Fruit fly (Drosophila melanogaster) whole organism, embryonic: ENCODE data around the gene CG32074.

Source experiments
- B-H1 ChIP-seq: fragments of 200-800 bp; sonication (Bioruptor generic); IDR thresholded peaks from 3 replicates; pipeline ENCODE4 v1.3.6; 2022; ENCODE audit warnings: missing biosample characterization, missing genetic modification characterization
- CG10321 ChIP-seq: fragments of 200-800 bp; sonication (Bioruptor generic); IDR thresholded peaks from 2 replicates; pipeline ENCODE4 v1.3.6; 2022; ENCODE audit warnings: missing biosample characterization, missing genetic modification characterization
- CG11247 ChIP-seq: fragments of 200-800 bp; sonication (Bioruptor generic); IDR thresholded peaks from 2 replicates; pipeline ENCODE4 v1.3.6; 2022; ENCODE audit warnings: missing biosample characterization, missing genetic modification characterization
- CG12299 ChIP-seq: fragments of 200-800 bp; sonication (Bioruptor generic); optimal IDR thresholded peaks from 2 replicates; lab custom pipeline; 2018; ENCODE audit warnings: missing biosample characterization, mild to moderate bottlenecking, missing genetic modification characterization
- CG12769 ChIP-seq: fragments of 200-800 bp; sonication (Bioruptor generic); optimal IDR thresholded peaks from 2 replicates; lab custom pipeline; 2019; ENCODE audit warnings: missing biosample characterization, mild to moderate bottlenecking, missing genetic modification characterization, moderate library complexity
- CG14667 ChIP-seq: fragments of 200-800 bp; sonication (Bioruptor generic); IDR thresholded peaks from 2 replicates; pipeline ENCODE4 v1.3.6; 2022; ENCODE audit warnings: missing biosample characterization, missing genetic modification characterization
- CG15011 ChIP-seq: fragments of 200-800 bp; sonication (Bioruptor generic); optimal IDR thresholded peaks from 3 replicates; lab custom pipeline; 2018; ENCODE audit warnings: missing biosample characterization, mild to moderate bottlenecking, missing genetic modification characterization
- CG17361 ChIP-seq: fragments of 200-800 bp; sonication (Bioruptor generic); IDR thresholded peaks from 3 replicates; pipeline ENCODE4 v1.3.6; 2022; ENCODE audit warnings: missing biosample characterization, missing genetic modification characterization
- CG1832 ChIP-seq: fragments of 200-800 bp; sonication (Bioruptor generic); optimal IDR thresholded peaks from 2 replicates; lab custom pipeline; 2017; ENCODE audit warnings: missing biosample characterization, mild to moderate bottlenecking, missing genetic modification characterization, inconsistent platforms
- CG2129 ChIP-seq: fragments of 200-800 bp; sonication (Bioruptor generic); IDR thresholded peaks from 2 replicates; pipeline ENCODE4 v1.3.6; 2022; ENCODE audit warnings: missing biosample characterization, missing genetic modification characterization; ENCODE audit not compliant: partially characterized antibody
- CG30020 ChIP-seq: fragments of 200-800 bp; optimal IDR thresholded peaks from 2 replicates; lab custom pipeline; 2019; ENCODE audit warnings: missing biosample characterization, mild to moderate bottlenecking, missing genetic modification characterization, moderate library complexity
- CG34376 ChIP-seq: fragments of 200-800 bp; sonication (Bioruptor generic); optimal IDR thresholded peaks from 2 replicates; lab custom pipeline; 2018; ENCODE audit warnings: missing biosample characterization, mild to moderate bottlenecking, missing genetic modification characterization
- CG4282 ChIP-seq: fragments of 200-800 bp; sonication (Bioruptor generic); optimal IDR thresholded peaks from 2 replicates; lab custom pipeline; 2016; ENCODE audit warnings: missing biosample characterization, missing genetic modification characterization
- CG4360 ChIP-seq: fragments of 200-800 bp; sonication (Bioruptor generic); IDR thresholded peaks from 2 replicates; pipeline ENCODE4 v1.3.6; 2022; ENCODE audit warnings: missing biosample characterization, missing genetic modification characterization
- CG5180 ChIP-seq: fragments of 200-800 bp; sonication (Bioruptor generic); optimal IDR thresholded peaks from 3 replicates; lab custom pipeline; 2017; ENCODE audit warnings: missing biosample characterization, missing genetic modification characterization, mild to moderate bottlenecking, moderate library complexity, missing genetic modification reagents
- CG6654 ChIP-seq: fragments of 200-800 bp; sonication (Bioruptor generic); optimal IDR thresholded peaks from 2 replicates; lab custom pipeline; 2017; ENCODE audit warnings: missing biosample characterization, mild to moderate bottlenecking, missing genetic modification characterization
- CG7987 ChIP-seq: fragments of 200-800 bp; sonication (Bioruptor generic); optimal IDR thresholded peaks from 2 replicates; lab custom pipeline; 2018; ENCODE audit warnings: missing biosample characterization, mild to moderate bottlenecking, missing genetic modification characterization, moderate library complexity
- CG8388 ChIP-seq: fragments of 200-800 bp; sonication (Bioruptor generic); optimal IDR thresholded peaks from 2 replicates; lab custom pipeline; 2019; ENCODE audit warnings: missing biosample characterization, mild to moderate bottlenecking, missing genetic modification characterization, moderate library complexity
- CG9215 ChIP-seq: fragments of 200-800 bp; sonication (Bioruptor generic); IDR thresholded peaks from 2 replicates; pipeline ENCODE4 v1.3.6; 2022; ENCODE audit warnings: missing biosample characterization, missing genetic modification characterization
- Camta ChIP-seq: fragments of 200-800 bp; sonication (Bioruptor generic); optimal IDR thresholded peaks from 2 replicates; lab custom pipeline; 2016; ENCODE audit warnings: missing biosample characterization, missing genetic modification characterization
- D19B ChIP-seq: fragments of 200-800 bp; sonication (Bioruptor generic); optimal IDR thresholded peaks from 2 replicates; lab custom pipeline; 2017; ENCODE audit warnings: missing biosample characterization, mild to moderate bottlenecking, missing genetic modification characterization
- Dek ChIP-seq: fragments of 200-800 bp; sonication (Bioruptor generic); optimal IDR thresholded peaks from 3 replicates; lab custom pipeline; 2019; ENCODE audit warnings: missing biosample characterization, mild to moderate bottlenecking, missing genetic modification characterization, moderate library complexity
- Dip2 ChIP-seq: fragments of 200-800 bp; sonication (Bioruptor generic); IDR thresholded peaks from 2 replicates; pipeline ENCODE4 v1.3.6; 2022; ENCODE audit warnings: missing biosample characterization, missing genetic modification characterization
- Fer2 ChIP-seq: fragments of 200-800 bp; sonication (Bioruptor generic); optimal IDR thresholded peaks from 2 replicates; lab custom pipeline; 2018; ENCODE audit warnings: missing biosample characterization, mild to moderate bottlenecking, missing genetic modification characterization, moderate library complexity
- HHEX ChIP-seq: fragments of 200-800 bp; sonication (Bioruptor generic); optimal IDR thresholded peaks from 3 replicates; lab custom pipeline; 2017; ENCODE audit warnings: missing biosample characterization, mild to moderate bottlenecking, missing genetic modification characterization, missing genetic modification reagents
- HLHmδ ChIP-seq: fragments of 200-800 bp; sonication (Bioruptor generic); optimal IDR thresholded peaks from 2 replicates; lab custom pipeline; 2018; ENCODE audit warnings: missing biosample characterization, mild to moderate bottlenecking, missing genetic modification characterization, moderate library complexity
- Hey ChIP-seq: fragments of 200-800 bp; sonication (Bioruptor generic); optimal IDR thresholded peaks from 3 replicates; lab custom pipeline; 2018; ENCODE audit warnings: missing biosample characterization, mild to moderate bottlenecking, missing genetic modification characterization
- Hr3 ChIP-seq: fragments of 200-800 bp; sonication (Bioruptor generic); optimal IDR thresholded peaks from 3 replicates; lab custom pipeline; 2016; ENCODE audit warnings: missing biosample characterization, missing genetic modification characterization
- Meics ChIP-seq: fragments of 200-800 bp; sonication (Bioruptor generic); optimal IDR thresholded peaks from 2 replicates; lab custom pipeline; 2017; ENCODE audit warnings: missing biosample characterization, mild to moderate bottlenecking, missing genetic modification characterization
- Oli ChIP-seq: fragments of 200-800 bp; sonication (Bioruptor generic); optimal IDR thresholded peaks from 2 replicates; lab custom pipeline; 2018; ENCODE audit warnings: missing biosample characterization, mild to moderate bottlenecking, missing genetic modification characterization, moderate library complexity
- Scr ChIP-seq: fragments of 200-800 bp; sonication (Bioruptor generic); IDR thresholded peaks from 2 replicates; pipeline ENCODE4 v1.3.6; 2022; ENCODE audit warnings: missing biosample characterization, missing genetic modification characterization; ENCODE audit not compliant: partially characterized antibody
- Sry-δ ChIP-seq: fragments of 200-800 bp; sonication (Bioruptor generic); optimal IDR thresholded peaks from 2 replicates; lab custom pipeline; 2016; ENCODE audit warnings: missing biosample characterization, missing genetic modification characterization
- ara ChIP-seq: fragments of 200-800 bp; sonication (Bioruptor generic); IDR thresholded peaks from 2 replicates; pipeline ENCODE4 v1.3.6; 2022; ENCODE audit warnings: missing biosample characterization, missing genetic modification characterization
- emc ChIP-seq: fragments of 200-800 bp; sonication (Bioruptor generic); optimal IDR thresholded peaks from 2 replicates; lab custom pipeline; 2016; ENCODE audit warnings: missing biosample characterization, missing genetic modification characterization
- eyg ChIP-seq: fragments of 200-800 bp; sonication (Bioruptor generic); optimal IDR thresholded peaks from 3 replicates; lab custom pipeline; 2016; ENCODE audit warnings: missing biosample characterization, missing genetic modification characterization
- fd3F ChIP-seq: fragments of 200-800 bp; sonication (Bioruptor generic); optimal IDR thresholded peaks from 2 replicates; lab custom pipeline; 2018; ENCODE audit warnings: missing biosample characterization, mild to moderate bottlenecking, missing genetic modification characterization, moderate library complexity
- fd64A ChIP-seq: fragments of 200-800 bp; sonication (Bioruptor generic); optimal IDR thresholded peaks from 3 replicates; lab custom pipeline; 2018; ENCODE audit warnings: missing biosample characterization, mild to moderate bottlenecking, missing genetic modification characterization
- her ChIP-seq: fragments of 200-800 bp; sonication (Bioruptor generic); optimal IDR thresholded peaks from 2 replicates; lab custom pipeline; 2016; ENCODE audit warnings: missing biosample characterization, missing genetic modification characterization
- jing ChIP-seq: fragments of 200-800 bp; sonication (Bioruptor generic); optimal IDR thresholded peaks from 2 replicates; lab custom pipeline; 2018; ENCODE audit warnings: missing biosample characterization, mild to moderate bottlenecking, missing genetic modification characterization
- nerfin-2 ChIP-seq: fragments of 200-800 bp; sonication (Bioruptor generic); IDR thresholded peaks from 2 replicates; pipeline ENCODE4 v1.3.6; 2022; ENCODE audit warnings: missing biosample characterization, missing genetic modification characterization; ENCODE audit not compliant: partially characterized antibody
- otp ChIP-seq: fragments of 200-800 bp; sonication (Bioruptor generic); IDR thresholded peaks from 3 replicates; pipeline ENCODE4, ENCODE4 v1.3.6; 2022; ENCODE audit warnings: missing biosample characterization, missing genetic modification characterization
- phol ChIP-seq: fragments of 200-800 bp; sonication (Bioruptor generic); optimal IDR thresholded peaks from 3 replicates; lab custom pipeline; 2018; ENCODE audit warnings: missing biosample characterization, mild to moderate bottlenecking, missing genetic modification characterization, moderate library complexity
- prd ChIP-seq, 3 experiments: fragments of >200 bp in 2 of 3; fragments of 200-800 bp in 1 of 3; sonication (Bioruptor generic) in 1 of 3; optimal IDR thresholded peaks in 2 of 3; IDR thresholded peaks in 1 of 3; 2 replicates in 2 of 3; 3 replicates in 1 of 3; pipeline versions ENCODE4 v1.3.6 to Lab custom; 2017 to 2022; ENCODE audit warnings: missing biosample characterization in 1 of 3, missing genetic modification characterization in 1 of 3
- ranshi ChIP-seq: fragments of 200-800 bp; sonication (Bioruptor generic); IDR thresholded peaks from 2 replicates; pipeline ENCODE4 v1.3.6; 2022; ENCODE audit warnings: missing biosample characterization, missing genetic modification characterization
- toy ChIP-seq: fragments of 200-800 bp; sonication (Bioruptor generic); IDR thresholded peaks from 2 replicates; pipeline ENCODE4 v1.3.6; 2022; ENCODE audit warnings: missing biosample characterization, missing genetic modification characterization
- tup ChIP-seq: fragments of 200-800 bp; sonication (Bioruptor generic); optimal IDR thresholded peaks from 2 replicates; lab custom pipeline; 2016; ENCODE audit warnings: missing biosample characterization, mild to moderate bottlenecking, missing genetic modification characterization, moderate library complexity
- wdn ChIP-seq: fragments of 200-800 bp; sonication (Bioruptor generic); IDR thresholded peaks from 2 replicates; pipeline ENCODE4 v1.3.6; 2022; ENCODE audit warnings: missing biosample characterization, missing genetic modification characterization
- zen ChIP-seq: fragments of 200-800 bp; sonication (Bioruptor generic); optimal IDR thresholded peaks from 3 replicates; lab custom pipeline; 2018; ENCODE audit warnings: missing biosample characterization, mild to moderate bottlenecking, missing genetic modification characterization, moderate library complexity
- zen2 ChIP-seq: fragments of 200-800 bp; sonication (Bioruptor generic); IDR thresholded peaks from 3 replicates; pipeline ENCODE4 v1.3.6; 2022; ENCODE audit warnings: missing biosample characterization, missing genetic modification characterization; ENCODE audit not compliant: partially characterized antibody

The CG32074 gene

dm6 chr3L:11096195-11096908, 35.8 kb downstream of the CG32074 start, which contains the start of the genes CG46439, Iyd and CG33947 (continued):
- no peak for TF ChIP-seq ranshi
- TF ChIP-seq toy (GFP tag; lab: Robert Waterston, UW) = no peak
- no peak for TF ChIP-seq prd (optimal IDR thresholded peaks at IDR 0.05; lab: Kevin White, UChicago)
- TF ChIP-seq prd (GFP tag; IDR thresholded peaks at IDR 0.05; lab: Robert Waterston, UW) = no peak
- no peak for TF ChIP-seq nerfin-2 (GFP tag; lab: Robert Waterston, UW)
- no peak for TF ChIP-seq B-H1 (GFP tag; lab: Robert Waterston, UW)
- TF ChIP-seq Oli (tag; lab: Kevin White, UChicago) = no peak
- TF ChIP-seq CG12299 (tag; lab: Kevin White, UChicago) = no peak
- no peak for TF ChIP-seq CG6654 (GFP tag; lab: Kevin White, UChicago)
- no peak for TF ChIP-seq CG5180 (GFP tag; lab: Kevin White, UChicago)
- TF ChIP-seq CG1832 = no peak
- peak; percentile 10 for TF ChIP-seq Dek (tag; lab: Kevin White, UChicago)
- TF ChIP-seq Sry-δ (GFP tag; lab: Kevin White, UChicago) = no peak
- no peak for TF ChIP-seq Meics (GFP tag; lab: Kevin White, UChicago)
- no peak for TF ChIP-seq HLHmδ (GFP tag; lab: Kevin White, UChicago)
- no peak for TF ChIP-seq CG30020
- no peak for TF ChIP-seq emc (GFP tag; lab: Kevin White, UChicago)
- no peak for TF ChIP-seq fd64A (GFP tag; lab: Kevin White, UChicago)
- TF ChIP-seq otp (GFP tag; lab: Robert Waterston, UW) = no peak
- no peak; the same call in 2 of the 3 replicates for TF ChIP-seq zen2 (GFP tag; lab: Robert Waterston, UW)
- no peak for TF ChIP-seq HHEX
- no peak for TF ChIP-seq CG2129 (GFP tag; lab: Robert Waterston, UW)
- TF ChIP-seq phol = no peak
- TF ChIP-seq CG8388 (GFP tag; lab: Kevin White, UChicago) = no peak
- TF ChIP-seq CG14667 (GFP tag; lab: Robert Waterston, UW) = no peak
- no peak for TF ChIP-seq CG7987 (GFP tag; lab: Kevin White, UChicago)
- TF ChIP-seq Hey (tag; lab: Kevin White, UChicago) = no peak
- TF ChIP-seq Hr3 = no peak
- no peak for TF ChIP-seq Dip2 (GFP tag; lab: Robert Waterston, UW)
- no peak for TF ChIP-seq ara
- peak; percentile 41 for TF ChIP-seq CG34376 (GFP tag; lab: Kevin White, UChicago)
- no peak for TF ChIP-seq CG12769 (tag; lab: Kevin White, UChicago)
- no peak for TF ChIP-seq zen (tag; lab: Kevin White, UChicago)
- no peak for TF ChIP-seq D19B (GFP tag; lab: Kevin White, UChicago)
- peak; percentile 22; the same call in 1 of the 2 replicates for TF ChIP-seq Scr
- no peak for TF ChIP-seq CG4282 (GFP tag; lab: Kevin White, UChicago)
- TF ChIP-seq jing (GFP tag; lab: Kevin White, UChicago) = no peak
- TF ChIP-seq fd3F (GFP tag; lab: Kevin White, UChicago) = no peak
- peak; percentile 38; the same call in 1 of the 2 replicates for TF ChIP-seq CG4360 (GFP tag; lab: Robert Waterston, UW)
- TF ChIP-seq tup (GFP tag; lab: Kevin White, UChicago) = no peak
- TF ChIP-seq CG11247 (GFP tag; lab: Robert Waterston, UW) = no peak
- TF ChIP-seq CG17361 (GFP tag; lab: Robert Waterston, UW) = 0 out of 3 replicates have a peak, but pooled peaks have one; percentile 17
- no peak for TF ChIP-seq Fer2 (tag; lab: Kevin White, UChicago)
- TF ChIP-seq eyg (GFP tag; lab: Kevin White, UChicago) = no peak
- TF ChIP-seq CG10321 (GFP tag; lab: Robert Waterston, UW) = no peak
- no peak for TF ChIP-seq CG9215
- no peak for TF ChIP-seq wdn
- no peak for TF ChIP-seq CG15011 (GFP tag; lab: Kevin White, UChicago)
- TF ChIP-seq her (GFP tag; lab: Kevin White, UChicago) = no peak
- no peak for TF ChIP-seq Camta
